Fruit fly (Drosophila melanogaster): ENCODE measurements around the gene dmrt99B.

Gene dmrt99B

dm6 chr3R:29690960-29691527 is 1.3 kb upstream of the dmrt99B start:
- TF ChIP-seq CG12768 (GFP tag; optimal IDR thresholded peaks at IDR 0.05) (no peak), Mnt (GFP tag; optimal IDR thresholded peaks at IDR 0.05) (no peak), CG11617 (GFP tag; optimal IDR thresholded peaks at IDR 0.05) (no peak), toe (GFP tag; optimal IDR thresholded peaks at IDR 0.05) (no peak), CG5204 (GFP tag; optimal IDR thresholded peaks at IDR 0.05) (no peak), ovo (GFP tag; optimal IDR thresholded peaks at IDR 0.05) (no peak)

- TF ChIP-seq cnc (optimal IDR thresholded peaks at IDR 0.05): no peak
- no peak for TF ChIP-seq bab1 (GFP tag; optimal IDR thresholded peaks at IDR 0.05)
- TF ChIP-seq kay (GFP tag; ENCODE audit: borderline replicate concordance): no peak
- TF ChIP-seq tj (GFP tag; optimal IDR thresholded peaks at IDR 0.05): no peak
- TF ChIP-seq ovo (GFP tag; optimal IDR thresholded peaks at IDR 0.05): no peak
- no peak for TF ChIP-seq CG5204 (GFP tag; optimal IDR thresholded peaks at IDR 0.05)
- no peak for TF ChIP-seq CG14711 (tag; optimal IDR thresholded peaks at IDR 0.05)
- TF ChIP-seq CG7101 (tag; optimal IDR thresholded peaks at IDR 0.05): no peak
- no peak for TF ChIP-seq Mnt (GFP tag; optimal IDR thresholded peaks at IDR 0.05)
- TF ChIP-seq CG1620 (GFP tag; optimal IDR thresholded peaks at IDR 0.05): no peak
- TF ChIP-seq CG11617 (GFP tag; optimal IDR thresholded peaks at IDR 0.05): no peak
- TF ChIP-seq cic (GFP tag; optimal IDR thresholded peaks at IDR 0.05): no peak
- TF ChIP-seq Clk (GFP tag; optimal IDR thresholded peaks at IDR 0.05): no peak
- TF ChIP-seq Crg-1 (GFP tag; optimal IDR thresholded peaks at IDR 0.05): no peak
- no peak for TF ChIP-seq Hr96 (GFP tag; optimal IDR thresholded peaks at IDR 0.05)
- TF ChIP-seq CG33017 (tag; optimal IDR thresholded peaks at IDR 0.05): no peak
- no peak for TF ChIP-seq CG7045 (GFP tag; optimal IDR thresholded peaks at IDR 0.05)
- no peak for TF ChIP-seq toe (GFP tag; optimal IDR thresholded peaks at IDR 0.05)
- TF ChIP-seq pad (GFP tag; optimal IDR thresholded peaks at IDR 0.05): no peak
- TF ChIP-seq CG12768 (GFP tag; optimal IDR thresholded peaks at IDR 0.05): no peak
These were observed 3.4 kb downstream of the dmrt99B start for dm6 chr3R:29695744-29696143.

- TF ChIP-seq Mnt (GFP tag; optimal IDR thresholded peaks at IDR 0.05) (no peak), pad (GFP tag; optimal IDR thresholded peaks at IDR 0.05) (no peak), Crg-1 (GFP tag; optimal IDR thresholded peaks at IDR 0.05) (no peak), CG12768 (GFP tag; optimal IDR thresholded peaks at IDR 0.05) (no peak), CG33017 (tag; optimal IDR thresholded peaks at IDR 0.05) (no peak), CG7101 (tag; optimal IDR thresholded peaks at IDR 0.05) (no peak), bab1 (GFP tag; optimal IDR thresholded peaks at IDR 0.05) (no peak), ovo (GFP tag; optimal IDR thresholded peaks at IDR 0.05) (no peak), kay (GFP tag; ENCODE audit: borderline replicate concordance) (no peak), Hr96 (GFP tag; optimal IDR thresholded peaks at IDR 0.05) (no peak), cnc (optimal IDR thresholded peaks at IDR 0.05) (no peak), CG7045 (GFP tag; optimal IDR thresholded peaks at IDR 0.05) (no peak), toe (GFP tag; optimal IDR thresholded peaks at IDR 0.05) (no peak), CG14711 (tag; optimal IDR thresholded peaks at IDR 0.05) (no peak), CG5204 (GFP tag; optimal IDR thresholded peaks at IDR 0.05) (no peak), CG11617 (GFP tag; optimal IDR thresholded peaks at IDR 0.05) (no peak), Clk (GFP tag; optimal IDR thresholded peaks at IDR 0.05) (no peak), tj (GFP tag; optimal IDR thresholded peaks at IDR 0.05) (no peak), cic (GFP tag; optimal IDR thresholded peaks at IDR 0.05) (no peak)
These were observed 4.0 kb downstream of the dmrt99B start for dm6 chr3R:29696359-29696758.

- TF ChIP-seq tj (GFP tag; optimal IDR thresholded peaks at IDR 0.05): no peak
- TF ChIP-seq pad (GFP tag; optimal IDR thresholded peaks at IDR 0.05): no peak
- TF ChIP-seq ovo (GFP tag; optimal IDR thresholded peaks at IDR 0.05): no peak
These were observed 5.5 kb downstream of the dmrt99B start for dm6 chr3R:29697841-29698240.

- no peak for TF ChIP-seq CG1620 (GFP tag; optimal IDR thresholded peaks at IDR 0.05)
- TF ChIP-seq ovo (GFP tag; optimal IDR thresholded peaks at IDR 0.05): no peak
- TF ChIP-seq Mnt (GFP tag; optimal IDR thresholded peaks at IDR 0.05): no peak
- TF ChIP-seq CG14711 (tag; optimal IDR thresholded peaks at IDR 0.05): no peak
- no peak for TF ChIP-seq CG7101 (tag; optimal IDR thresholded peaks at IDR 0.05)
- TF ChIP-seq bab1 (GFP tag; optimal IDR thresholded peaks at IDR 0.05): no peak
- TF ChIP-seq pad (GFP tag; optimal IDR thresholded peaks at IDR 0.05): no peak
- TF ChIP-seq cnc (optimal IDR thresholded peaks at IDR 0.05): no peak
- TF ChIP-seq CG5204 (GFP tag; optimal IDR thresholded peaks at IDR 0.05): no peak
- TF ChIP-seq tj (GFP tag; optimal IDR thresholded peaks at IDR 0.05): no peak
- TF ChIP-seq CG11617 (GFP tag; optimal IDR thresholded peaks at IDR 0.05): no peak
- no peak for TF ChIP-seq toe (GFP tag; optimal IDR thresholded peaks at IDR 0.05)
- TF ChIP-seq Hr96 (GFP tag; optimal IDR thresholded peaks at IDR 0.05): no peak
- TF ChIP-seq kay (GFP tag; ENCODE audit: borderline replicate concordance): no peak
- no peak for TF ChIP-seq cic (GFP tag; optimal IDR thresholded peaks at IDR 0.05)
- no peak for TF ChIP-seq Crg-1 (GFP tag; optimal IDR thresholded peaks at IDR 0.05)
These were observed 6.8 kb downstream of the dmrt99B start for dm6 chr3R:29699220-29699619.

- TF ChIP-seq bab1 (GFP tag; optimal IDR thresholded peaks at IDR 0.05) (no peak), pad (GFP tag; optimal IDR thresholded peaks at IDR 0.05) (no peak), CG7101 (tag; optimal IDR thresholded peaks at IDR 0.05) (no peak), CG7045 (GFP tag; optimal IDR thresholded peaks at IDR 0.05) (no peak), Hr96 (GFP tag; optimal IDR thresholded peaks at IDR 0.05) (no peak), CG14711 (tag; optimal IDR thresholded peaks at IDR 0.05) (no peak), CG33017 (tag; optimal IDR thresholded peaks at IDR 0.05) (no peak), cic (GFP tag; optimal IDR thresholded peaks at IDR 0.05) (no peak), CG1620 (GFP tag; optimal IDR thresholded peaks at IDR 0.05) (no peak), CG11617 (GFP tag; optimal IDR thresholded peaks at IDR 0.05) (no peak), toe (GFP tag; optimal IDR thresholded peaks at IDR 0.05) (no peak), tj (GFP tag; optimal IDR thresholded peaks at IDR 0.05) (no peak), Crg-1 (GFP tag; optimal IDR thresholded peaks at IDR 0.05) (no peak), cnc (optimal IDR thresholded peaks at IDR 0.05) (no peak), ovo (GFP tag; optimal IDR thresholded peaks at IDR 0.05) (no peak), kay (GFP tag; ENCODE audit: borderline replicate concordance) (no peak), CG5204 (GFP tag; optimal IDR thresholded peaks at IDR 0.05) (no peak), Clk (GFP tag; optimal IDR thresholded peaks at IDR 0.05) (no peak)
These were observed 9.3 kb downstream of the dmrt99B start for dm6 chr3R:29701739-29702138.

Measured in whole organism, adult.